Worm (Caenorhabditis elegans): ENCODE results near the gene F18E3.12.

F18E3.12 gene

DNA sequence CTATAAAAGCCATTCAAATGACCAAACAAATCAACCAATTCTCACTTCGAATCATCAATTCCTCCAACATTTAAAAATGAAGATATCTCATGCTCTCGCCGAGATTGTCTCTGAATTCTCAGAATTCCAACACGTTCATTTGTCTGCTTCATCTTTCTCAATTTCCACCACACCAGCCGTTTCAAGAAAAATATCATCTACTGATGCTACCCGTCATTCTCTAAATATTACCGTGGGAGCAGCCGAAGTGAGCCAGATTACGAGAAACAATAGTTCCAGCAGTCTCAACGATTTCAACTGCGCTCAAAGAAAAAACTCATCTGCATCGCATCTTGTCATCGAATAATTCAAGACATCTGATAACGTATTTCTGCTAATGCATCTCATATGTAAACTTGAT lies at the start of gene F18E3.12:
TSS of gene F18E3.12 (plus strand) at position 77 of the 400 bp plus-strand sequence.
- TF ChIP-seq elt-1 (tag; optimal IDR thresholded peaks at IDR 0.05; ENCODE audit: borderline replicate concordance, insufficient read depth) (no peak), snpc-4 (tag; optimal IDR thresholded peaks at IDR 0.05) (no peak), lin-13 (tag; optimal IDR thresholded peaks at IDR 0.05) (no peak), ham-2 (GFP tag; optimal IDR thresholded peaks at IDR 0.05) (no peak), ceh-39 (tag; optimal IDR thresholded peaks at IDR 0.05) (no peak), unc-62 (GFP tag; optimal IDR thresholded peaks at IDR 0.05) (no peak), sem-2 (GFP tag; optimal IDR thresholded peaks at IDR 0.05) (no peak), nhr-28 (tag; optimal IDR thresholded peaks at IDR 0.05) (no peak), zip-8 (tag; optimal IDR thresholded peaks at IDR 0.05) (no peak), nhr-237 (tag; optimal IDR thresholded peaks at IDR 0.05) (no peak), blmp-1 (tag; optimal IDR thresholded peaks at IDR 0.05) (no peak), ceh-43 (GFP tag; optimal IDR thresholded peaks at IDR 0.05) (no peak), drap-1 (GFP tag; optimal IDR thresholded peaks at IDR 0.05) (no peak), flh-1 (GFP tag; optimal IDR thresholded peaks at IDR 0.05) (no peak), tbx-8 (GFP tag; optimal IDR thresholded peaks at IDR 0.05) (no peak), hlh-1 (tag; optimal IDR thresholded peaks at IDR 0.05) (no peak), ces-1 (GFP tag; optimal IDR thresholded peaks at IDR 0.05) (no peak), nhr-76 (tag; optimal IDR thresholded peaks at IDR 0.05) (no peak), M03D4.4 (tag; optimal IDR thresholded peaks at IDR 0.05) (no peak)

DNA sequence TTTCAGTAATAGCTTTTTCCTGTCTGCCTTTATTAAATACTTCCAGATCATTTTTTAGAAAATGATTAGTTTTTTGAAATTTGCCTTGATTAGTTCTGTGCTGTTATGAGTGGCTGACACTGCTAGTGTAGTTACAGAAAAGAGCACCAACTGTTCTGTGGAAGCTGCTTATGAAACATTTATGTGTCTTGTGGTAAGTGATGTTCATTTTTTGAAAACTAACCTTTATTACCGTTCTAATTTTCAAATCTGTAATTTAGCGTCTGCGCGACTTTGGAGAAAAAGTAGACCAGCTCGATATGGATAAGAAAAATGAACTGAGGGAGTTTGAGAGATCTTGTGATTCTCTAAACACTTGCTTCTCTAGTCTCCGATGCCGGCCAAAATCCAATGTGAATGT lies 45.2 kb upstream of the F18E3.12 start, which contains the start of gene srj-14:
TSS of gene srj-14 (plus strand) at position 131 of the 400 bp plus-strand sequence.
- TF ChIP-seq flh-1 (GFP tag; optimal IDR thresholded peaks at IDR 0.05) (no peak), elt-3 (tag; optimal IDR thresholded peaks at IDR 0.05) (no peak), unc-120 (tag; optimal IDR thresholded peaks at IDR 0.05; ENCODE audit: poor library complexity, severe bottlenecking) (no peak), elt-1 (tag; optimal IDR thresholded peaks at IDR 0.05; ENCODE audit: borderline replicate concordance, insufficient read depth) (no peak), M03D4.4 (tag; optimal IDR thresholded peaks at IDR 0.05) (no peak), unc-39 (tag; optimal IDR thresholded peaks at IDR 0.05) (no peak), ces-1 (GFP tag; optimal IDR thresholded peaks at IDR 0.05) (no peak), nhr-76 (tag; optimal IDR thresholded peaks at IDR 0.05) (no peak), hlh-1 (tag; optimal IDR thresholded peaks at IDR 0.05) (no peak)

DNA sequence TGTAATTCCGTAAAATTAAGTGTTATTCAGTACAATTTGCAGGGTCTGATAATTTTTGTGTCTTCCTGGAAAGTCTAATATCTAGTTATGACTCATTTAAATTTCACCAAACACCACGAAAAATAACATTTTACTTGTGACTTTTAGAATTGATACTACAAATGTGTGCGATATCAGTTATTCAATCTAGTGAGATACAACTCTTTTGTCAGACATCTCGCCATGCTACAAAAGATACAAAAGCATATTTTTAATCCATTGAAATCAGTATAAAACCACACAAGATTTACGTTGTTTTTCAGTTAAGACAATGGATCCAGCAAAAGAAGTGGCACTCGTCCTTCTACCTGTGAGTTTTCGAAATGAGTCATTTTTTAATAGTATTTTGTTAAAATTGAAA lies 40.7 kb upstream of the F18E3.12 start, which contains the start of gene srx-56:
TSS of gene srx-56 (plus strand) at position 301 of the 400 bp plus-strand sequence.
- TF ChIP-seq unc-120 (tag; optimal IDR thresholded peaks at IDR 0.05; ENCODE audit: poor library complexity, severe bottlenecking): no peak
- no peak for TF ChIP-seq unc-62 (GFP tag; optimal IDR thresholded peaks at IDR 0.05)
- TF ChIP-seq lin-13 (tag; optimal IDR thresholded peaks at IDR 0.05): no peak
- no peak for TF ChIP-seq flh-1 (GFP tag; optimal IDR thresholded peaks at IDR 0.05)
- no peak for TF ChIP-seq ztf-11 (tag; optimal IDR thresholded peaks at IDR 0.05)
- no peak for TF ChIP-seq lsy-2 (tag; optimal IDR thresholded peaks at IDR 0.05)
- no peak for TF ChIP-seq zip-8 (tag; optimal IDR thresholded peaks at IDR 0.05)
- no peak for TF ChIP-seq M03D4.4 (tag; optimal IDR thresholded peaks at IDR 0.05)
- no peak for TF ChIP-seq ceh-39 (tag; optimal IDR thresholded peaks at IDR 0.05)

DNA sequence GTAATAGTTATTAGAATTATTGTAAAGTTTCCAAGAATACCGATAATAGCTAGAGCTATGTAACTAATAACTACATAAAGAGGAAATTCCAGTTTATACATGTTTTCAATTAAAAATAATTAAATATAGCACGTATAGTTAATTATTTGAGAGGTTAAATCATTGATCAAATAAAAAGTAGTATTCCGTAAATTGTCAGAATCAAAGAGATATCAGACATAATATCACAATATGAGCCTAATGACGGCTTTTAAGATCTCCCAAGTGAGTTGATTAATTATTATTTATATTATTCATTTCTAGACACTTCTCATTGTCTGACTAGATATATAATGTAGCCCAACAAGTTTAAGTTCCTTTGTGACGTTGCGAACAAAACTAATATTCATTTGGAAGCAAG lies 35.4 kb upstream of the F18E3.12 start, which contains the start of gene srsx-24:
TSS of gene srsx-24 (minus strand) at position 101 of the 400 bp plus-strand sequence.
- TF ChIP-seq bed-3 (GFP tag; optimal IDR thresholded peaks at IDR 0.05): no peak
- TF ChIP-seq pha-4 (tag; optimal IDR thresholded peaks at IDR 0.05): no peak
- TF ChIP-seq ceh-43 (GFP tag; optimal IDR thresholded peaks at IDR 0.05): no peak
- TF ChIP-seq flh-1 (GFP tag; optimal IDR thresholded peaks at IDR 0.05): no peak
- TF ChIP-seq sptf-1 (tag; optimal IDR thresholded peaks at IDR 0.05): no peak
- no peak for TF ChIP-seq nhr-12 (tag; optimal IDR thresholded peaks at IDR 0.05)
- no peak for TF ChIP-seq nhr-76 (tag; optimal IDR thresholded peaks at IDR 0.05)
- TF ChIP-seq ztf-11 (tag; optimal IDR thresholded peaks at IDR 0.05): no peak
- TF ChIP-seq snpc-4 (tag; optimal IDR thresholded peaks at IDR 0.05): no peak
- TF ChIP-seq mep-1 (tag; optimal IDR thresholded peaks at IDR 0.05): no peak
- no peak for TF ChIP-seq blmp-1 (tag; optimal IDR thresholded peaks at IDR 0.05)
- TF ChIP-seq lin-32 (GFP tag; optimal IDR thresholded peaks at IDR 0.05): no peak
- no peak for TF ChIP-seq nhr-2 (tag; optimal IDR thresholded peaks at IDR 0.05)
- no peak for TF ChIP-seq ham-2 (GFP tag; optimal IDR thresholded peaks at IDR 0.05)
- no peak for TF ChIP-seq sem-2 (GFP tag; optimal IDR thresholded peaks at IDR 0.05)
- TF ChIP-seq cnd-1 (tag; optimal IDR thresholded peaks at IDR 0.05): no peak
- TF ChIP-seq lin-13 (tag; optimal IDR thresholded peaks at IDR 0.05): no peak
- no peak for TF ChIP-seq ces-1 (GFP tag; optimal IDR thresholded peaks at IDR 0.05)
- no peak for TF ChIP-seq elt-3 (tag; optimal IDR thresholded peaks at IDR 0.05)
- TF ChIP-seq unc-62 (GFP tag; optimal IDR thresholded peaks at IDR 0.05): no peak

All from whole organism, mixed stage, embryonic.